Worm (Caenorhabditis elegans) whole organism, L1 larva: ENCODE results near the gene K08A2.2.

Source experiments
- C04F5.9 ChIP-seq: sonication (generic microtip); optimal IDR thresholded peaks from 2 replicates; lab custom pipeline; 2016; ENCODE audit warnings: missing genetic modification characterization, missing compliant biosample characterization
- C16A3.4 ChIP-seq: fragments of 150-350 bp; optimal IDR thresholded peaks from 2 replicates; lab custom pipeline; 2014; ENCODE audit warnings: missing biosample characterization, missing genetic modification characterization
- F16B12.6 ChIP-seq: fragments of 150-350 bp; optimal IDR thresholded peaks from 2 replicates; lab custom pipeline; 2014; ENCODE audit warnings: missing biosample characterization, missing genetic modification characterization
- Y116A8C.19 ChIP-seq: sonication (generic microtip); optimal IDR thresholded peaks from 2 replicates; lab custom pipeline; 2016; ENCODE audit warnings: missing compliant biosample characterization, missing genetic modification characterization, borderline replicate concordance
- aha-1 ChIP-seq: fragments of 150-350 bp; optimal IDR thresholded peaks from 2 replicates; lab custom pipeline; 2014; ENCODE audit warnings: missing biosample characterization, missing genetic modification characterization
- blmp-1 ChIP-seq: fragments of 150-350 bp; optimal IDR thresholded peaks from 2 replicates; lab custom pipeline; 2014; ENCODE audit warnings: missing biosample characterization, missing genetic modification characterization
- ceh-8 ChIP-seq: fragments of 200-800 bp; sonication (Bioruptor generic); optimal IDR thresholded peaks from 2 replicates; lab custom pipeline; 2018; ENCODE audit warnings: mild to moderate bottlenecking, missing genetic modification characterization, moderate library complexity, missing compliant biosample characterization
- ceh-82 ChIP-seq, 3 experiments: fragments of 150-350 bp in 1 of 3; sonication (generic microtip) in 2 of 3; optimal IDR thresholded peaks; 2 replicates each; lab custom pipeline; 2014 to 2017; ENCODE audit warnings: missing biosample characterization in 3 of 3, missing genetic modification characterization in 3 of 3
- ceh-88 ChIP-seq: fragments of 200-800 bp; sonication (Bioruptor generic); IDR thresholded peaks from 2 replicates; pipeline ENCODE4 v1.3.6; 2022; ENCODE audit warnings: missing genetic modification characterization, missing compliant biosample characterization
- ces-1 ChIP-seq: fragments of 150-350 bp; optimal IDR thresholded peaks from 2 replicates; lab custom pipeline; 2014; ENCODE audit warnings: missing biosample characterization, missing genetic modification reagents, missing genetic modification characterization
- dpl-1 ChIP-seq, 3 experiments: fragments of 150-350 bp in 2 of 3; sonication (generic microtip) in 1 of 3; optimal IDR thresholded peaks; 2 replicates each; lab custom pipeline; 2014 to 2017; ENCODE audit warnings: missing biosample characterization in 3 of 3, missing genetic modification characterization in 3 of 3, missing genetic modification reagents in 3 of 3
- dsc-1 ChIP-seq: sonication (generic microtip); optimal IDR thresholded peaks from 2 replicates; lab custom pipeline; 2016; ENCODE audit warnings: mild to moderate bottlenecking, missing genetic modification characterization, missing compliant biosample characterization
- ets-5 ChIP-seq: fragments of 200-800 bp; sonication (Bioruptor generic); IDR thresholded peaks from 2 replicates; pipeline ENCODE4 v1.3.6; 2022; ENCODE audit warnings: missing genetic modification characterization, missing compliant biosample characterization
- fkh-10 ChIP-seq: sonication (generic microtip); optimal IDR thresholded peaks from 2 replicates; lab custom pipeline; 2017; ENCODE audit warnings: missing biosample characterization, missing genetic modification reagents, missing genetic modification characterization
- fos-1 ChIP-seq: fragments of 150-350 bp; optimal IDR thresholded peaks from 2 replicates; lab custom pipeline; 2014; ENCODE audit warnings: missing biosample characterization, missing genetic modification characterization
- grh-1 ChIP-seq: fragments of 200-800 bp; sonication (Bioruptor generic); IDR thresholded peaks from 2 replicates; pipeline ENCODE4 v1.3.6; 2022; ENCODE audit warnings: missing genetic modification reagents, missing genetic modification characterization, missing compliant biosample characterization
- hlh-17 ChIP-seq: fragments of 200-800 bp; sonication (Bioruptor generic); optimal IDR thresholded peaks from 2 replicates; lab custom pipeline; 2018; ENCODE audit warnings: missing genetic modification characterization, mild to moderate bottlenecking, missing compliant biosample characterization, moderate library complexity, borderline replicate concordance
- hlh-4 ChIP-seq: sonication (generic microtip); optimal IDR thresholded peaks from 2 replicates; lab custom pipeline; 2016; ENCODE audit warnings: mild to moderate bottlenecking, missing genetic modification characterization, missing compliant biosample characterization
- irx-1 ChIP-seq: sonication (generic microtip); optimal IDR thresholded peaks from 2 replicates; lab custom pipeline; 2016; ENCODE audit warnings: missing genetic modification characterization, missing compliant biosample characterization
- lin-35 ChIP-seq, 2 experiments: fragments of 150-350 bp; optimal IDR thresholded peaks; 2 replicates each; lab custom pipeline; 2014; ENCODE audit warnings: missing biosample characterization in 2 of 2, missing genetic modification characterization in 2 of 2, missing genetic modification reagents in 2 of 2
- lir-3 ChIP-seq: sonication (generic microtip); optimal IDR thresholded peaks from 2 replicates; lab custom pipeline; 2016; ENCODE audit warnings: mild to moderate bottlenecking, missing genetic modification characterization, moderate library complexity, missing compliant biosample characterization; ENCODE audit not compliant: poor library complexity
- lsy-2 ChIP-seq, 2 experiments: fragments of 150-350 bp; optimal IDR thresholded peaks; 2 replicates each; lab custom pipeline; 2014; ENCODE audit warnings: missing biosample characterization in 2 of 2, missing genetic modification characterization in 2 of 2
- mdl-1 ChIP-seq, 2 experiments: fragments of 150-350 bp; optimal IDR thresholded peaks; 2 replicates each; lab custom pipeline; 2014 to 2017; ENCODE audit warnings: missing biosample characterization in 2 of 2, missing genetic modification characterization in 2 of 2, inconsistent platforms in 1 of 2
- nhr-12 ChIP-seq: sonication (generic microtip); optimal IDR thresholded peaks from 2 replicates; lab custom pipeline; 2017; ENCODE audit warnings: missing biosample characterization, missing genetic modification characterization
- nhr-20 ChIP-seq: sonication (generic microtip); optimal IDR thresholded peaks from 2 replicates; lab custom pipeline; 2016; ENCODE audit warnings: mild to moderate bottlenecking, missing genetic modification characterization, missing compliant biosample characterization
- nhr-237 ChIP-seq: fragments of 150-350 bp; optimal IDR thresholded peaks from 2 replicates; lab custom pipeline; 2014; ENCODE audit warnings: missing biosample characterization, missing genetic modification characterization
- nhr-47 ChIP-seq: sonication (generic microtip); optimal IDR thresholded peaks from 2 replicates; lab custom pipeline; 2016; ENCODE audit warnings: mild to moderate bottlenecking, missing genetic modification characterization, moderate library complexity, missing compliant biosample characterization
- nhr-77 ChIP-seq: fragments of 150-350 bp; optimal IDR thresholded peaks from 2 replicates; lab custom pipeline; 2014; ENCODE audit warnings: missing biosample characterization, missing genetic modification characterization
- nhr-84 ChIP-seq: sonication (generic microtip); optimal IDR thresholded peaks from 2 replicates; lab custom pipeline; 2017; ENCODE audit warnings: missing biosample characterization, missing genetic modification characterization
- nhr-85 ChIP-seq: sonication (generic microtip); peaks from one replicate; lab custom pipeline; 2016; ENCODE audit warnings: missing genetic modification characterization, inconsistent platforms, missing compliant biosample characterization
- nhr-90 ChIP-seq: sonication (generic microtip); optimal IDR thresholded peaks from 2 replicates; lab custom pipeline; 2016; ENCODE audit warnings: mild to moderate bottlenecking, missing genetic modification characterization, missing compliant biosample characterization; ENCODE audit not compliant: poor library complexity
- pax-3 ChIP-seq: fragments of 200-800 bp; sonication (Bioruptor generic); optimal IDR thresholded peaks from 2 replicates; lab custom pipeline; 2018; ENCODE audit warnings: mild to moderate bottlenecking, missing genetic modification characterization, moderate library complexity, missing compliant biosample characterization
- skn-1 ChIP-seq: fragments of 150-350 bp; optimal IDR thresholded peaks from 2 replicates; lab custom pipeline; 2014; ENCODE audit warnings: missing biosample characterization, missing genetic modification characterization
- sptf-1 ChIP-seq: fragments of 150-350 bp; optimal IDR thresholded peaks from 2 replicates; lab custom pipeline; 2014; ENCODE audit warnings: missing biosample characterization, missing genetic modification characterization
- sup-37 ChIP-seq: fragments of 200-800 bp; sonication (Bioruptor generic); optimal IDR thresholded peaks from 2 replicates; lab custom pipeline; 2018; ENCODE audit warnings: mild to moderate bottlenecking, missing genetic modification characterization, missing compliant biosample characterization
- swsn-7 ChIP-seq: sonication (generic microtip); optimal IDR thresholded peaks from 2 replicates; lab custom pipeline; 2016; ENCODE audit warnings: missing genetic modification characterization, missing compliant biosample characterization
- unc-130 ChIP-seq: fragments of 150-350 bp; optimal IDR thresholded peaks from 2 replicates; lab custom pipeline; 2017; ENCODE audit warnings: missing biosample characterization, missing genetic modification characterization, inconsistent platforms
- unc-98 ChIP-seq: fragments of 200-800 bp; sonication (Bioruptor generic); IDR thresholded peaks from 2 replicates; pipeline ENCODE4 v1.3.6; 2022; ENCODE audit warnings: missing genetic modification characterization, missing compliant biosample characterization
- vab-15 ChIP-seq: sonication (generic microtip); optimal IDR thresholded peaks from 2 replicates; lab custom pipeline; 2017; ENCODE audit warnings: missing genotype, mild to moderate bottlenecking, missing genetic modification characterization, missing compliant biosample characterization
- zag-1 ChIP-seq: fragments of 150-350 bp; optimal IDR thresholded peaks from 2 replicates; lab custom pipeline; 2014; ENCODE audit warnings: missing biosample characterization, missing genetic modification characterization
- zip-4 ChIP-seq: fragments of 200-800 bp; sonication (Bioruptor generic); optimal IDR thresholded peaks from 2 replicates; lab custom pipeline; 2018; ENCODE audit warnings: mild to moderate bottlenecking, missing genetic modification characterization, moderate library complexity, missing compliant biosample characterization
- ztf-11 ChIP-seq, 2 experiments: sonication (generic microtip); optimal IDR thresholded peaks; 2 replicates each; lab custom pipeline; 2016 to 2017; ENCODE audit warnings: missing genetic modification characterization in 2 of 2, missing biosample characterization in 1 of 2, missing compliant biosample characterization in 1 of 2
- ztf-4 ChIP-seq: fragments of 150-350 bp; optimal IDR thresholded peaks from 2 replicates; lab custom pipeline; 2014; ENCODE audit warnings: missing biosample characterization, missing genetic modification characterization

K08A2.2 gene

ce11 chrII:2948614-2949013, 42.8 kb upstream of the K08A2.2 start:
- TF ChIP-seq ceh-8 (GFP tag; lab: Kevin White, UChicago) (no peak), sptf-1 (tag; lab: Kevin White, UChicago) (no peak), nhr-47 (tag; lab: Kevin White, UChicago) (no peak), ztf-11 (tag; optimal IDR thresholded peaks at IDR 0.05; lab: Kevin White, UChicago) (no peak), fkh-10 (no peak), nhr-85 (no peak), irx-1 (tag; lab: Kevin White, UChicago) (no peak), skn-1 (no peak), ces-1 (no peak), ceh-88 (GFP tag; lab: Robert Waterston, UW) (no peak), sup-37 (no peak), lir-3 (tag; lab: Kevin White, UChicago) (no peak), nhr-237 (no peak)

- no peak for TF ChIP-seq nhr-90 (tag; lab: Kevin White, UChicago)
Measured at ce11 chrII:2952629-2953028, 38.8 kb upstream of the K08A2.2 start, which contains the start of gene irld-51. TSS of gene irld-51 (minus strand) at chrII:2952729.

ce11 chrII:2955656-2956115, 35.7 kb upstream of the K08A2.2 start, which contains the start of gene irld-48:
TSS of gene irld-48 (plus strand) at chrII:2956065.
- no peak for TF ChIP-seq nhr-12 (tag; lab: Kevin White, UChicago)
- no peak for TF ChIP-seq nhr-20 (tag; lab: Kevin White, UChicago)

ce11 chrII:2958308-2958707, 33.1 kb upstream of the K08A2.2 start, which contains the start of gene srw-60:
TSS of gene srw-60 (plus strand) at chrII:2958608.
- TF ChIP-seq lsy-2 (tag; optimal IDR thresholded peaks at IDR 0.05; lab: Kevin White, UChicago) (no peak), zip-4 (GFP tag; lab: Kevin White, UChicago) (no peak), Y116A8C.19 (no peak), unc-130 (tag; lab: Kevin White, UChicago) (no peak), ceh-82 (tag; optimal IDR thresholded peaks at IDR 0.05; lab: Kevin White, UChicago) (no peak), nhr-77 (tag; lab: Kevin White, UChicago) (no peak), skn-1 (no peak), ztf-11 (tag; optimal IDR thresholded peaks at IDR 0.05; lab: Kevin White, UChicago) (no peak), fos-1 (no peak), swsn-7 (tag; lab: Kevin White, UChicago) (no peak), nhr-90 (tag; lab: Kevin White, UChicago) (no peak), zag-1 (no peak), hlh-4 (tag; lab: Kevin White, UChicago) (no peak), pax-3 (no peak), lin-35 (GFP tag; optimal IDR thresholded peaks at IDR 0.05; lab: Kevin White, UChicago) (no peak)

ce11 chrII:2962531-2963164, 28.8 kb upstream of the K08A2.2 start:
- TF ChIP-seq sptf-1 (tag; lab: Kevin White, UChicago) (no peak), ces-1 (peak; percentile 6), mdl-1 (tag; optimal IDR thresholded peaks at IDR 0.05; lab: Kevin White, UChicago) (peak; percentile 51 to 63), hlh-17 (GFP tag; lab: Kevin White, UChicago) (no peak), aha-1 (tag; lab: Kevin White, UChicago) (no peak), swsn-7 (tag; lab: Kevin White, UChicago) (peak; percentile 53), F16B12.6 (tag; lab: Kevin White, UChicago) (no peak), ztf-4 (tag; lab: Kevin White, UChicago) (no peak), nhr-84 (tag; lab: Kevin White, UChicago) (no peak), dpl-1 (GFP tag; optimal IDR thresholded peaks at IDR 0.05; lab: Kevin White, UChicago) (no peak), grh-1 (GFP tag; lab: Robert Waterston, UW) (no peak), lir-3 (tag; lab: Kevin White, UChicago) (no peak), sup-37 (no peak), blmp-1 (no peak), dsc-1 (tag; lab: Kevin White, UChicago) (no peak), nhr-77 (tag; lab: Kevin White, UChicago) (no peak), C16A3.4 (tag; lab: Kevin White, UChicago) (no peak), C04F5.9 (tag; lab: Kevin White, UChicago) (no peak), ets-5 (GFP tag; lab: Robert Waterston, UW) (no peak), nhr-20 (tag; lab: Kevin White, UChicago) (peak; percentile 71), pax-3 (no peak), unc-98 (no peak), zag-1 (no peak), nhr-90 (tag; lab: Kevin White, UChicago) (no peak), hlh-4 (tag; lab: Kevin White, UChicago) (no peak), vab-15 (tag; lab: Kevin White, UChicago) (no peak)
